Worm (Caenorhabditis elegans) whole organism, L4/young adult: ENCODE measurements around the gene nhr-20.

Source experiments
- W03F9.2 ChIP-seq: fragments of 150-350 bp; optimal IDR thresholded peaks from 2 replicates; lab custom pipeline; 2014; ENCODE audit warnings: missing biosample characterization, missing genetic modification characterization
- dao-5 ChIP-seq: sonication (generic microtip); optimal IDR thresholded peaks from 2 replicates; lab custom pipeline; 2016; ENCODE audit warnings: missing genotype, missing genetic modification characterization, moderate library complexity, missing compliant biosample characterization
- him-1 ChIP-seq: sonication (generic microtip); optimal IDR thresholded peaks from 2 replicates; lab custom pipeline; 2016; ENCODE audit warnings: missing genotype, missing genetic modification reagents, missing genetic modification characterization, missing compliant biosample characterization

DNA sequence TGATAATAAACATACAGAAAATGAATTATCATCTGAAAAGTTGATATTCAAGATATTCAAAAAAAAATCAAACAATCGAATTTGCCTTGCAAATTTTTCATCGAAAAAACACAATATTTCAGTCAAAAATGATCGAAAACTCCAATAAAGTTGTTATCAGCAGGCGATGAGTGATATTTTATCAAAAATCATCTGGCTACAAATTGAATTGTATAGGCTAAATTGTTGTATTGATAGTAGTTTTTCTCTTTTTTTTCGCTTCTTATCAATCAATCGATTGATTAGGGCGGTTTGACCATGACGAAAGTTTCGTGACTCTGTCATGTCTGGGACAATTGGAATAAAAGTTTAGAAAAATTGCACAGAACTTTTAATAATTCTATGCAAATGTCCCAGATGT is 7.1 kb upstream of the nhr-20 start:
- TF ChIP-seq W03F9.2 (tag; lab: Kevin White, UChicago) (no peak), him-1 (tag; lab: Kevin White, UChicago) (no peak), dao-5 (tag; lab: Kevin White, UChicago) (no peak)
